Fruit fly (Drosophila melanogaster) whole organism, adult: ENCODE data around the gene lectin-24A.

Experiments
- CG12768 ChIP-seq: fragments of 200-800 bp; sonication (Bioruptor generic); optimal IDR thresholded peaks from 2 replicates; lab custom pipeline; 2017; ENCODE audit warnings: missing biosample characterization, missing genetic modification characterization, mild to moderate bottlenecking, moderate library complexity, missing genetic modification reagents
- CG33017 ChIP-seq: fragments of 200-800 bp; sonication (Bioruptor generic); optimal IDR thresholded peaks from 2 replicates; lab custom pipeline; 2018; ENCODE audit warnings: missing biosample characterization, mild to moderate bottlenecking, missing genetic modification characterization, moderate library complexity
- CG7101 ChIP-seq: fragments of 200-800 bp; sonication (Bioruptor generic); optimal IDR thresholded peaks from 2 replicates; lab custom pipeline; 2018; ENCODE audit warnings: missing biosample characterization, mild to moderate bottlenecking, missing genetic modification characterization, moderate library complexity
- Hr96 ChIP-seq: fragments of 200-800 bp; sonication (Bioruptor generic); optimal IDR thresholded peaks from 2 replicates; lab custom pipeline; 2016; ENCODE audit warnings: missing biosample characterization, missing genetic modification characterization
- Mnt ChIP-seq: fragments of 200-800 bp; sonication (Bioruptor generic); optimal IDR thresholded peaks from 2 replicates; lab custom pipeline; 2016; ENCODE audit warnings: missing biosample characterization, mild to moderate bottlenecking, missing genetic modification characterization
- bab1 ChIP-seq: fragments of 200-800 bp; sonication (Bioruptor generic); optimal IDR thresholded peaks from 3 replicates; lab custom pipeline; 2019; ENCODE audit warnings: missing biosample characterization, mild to moderate bottlenecking, missing genetic modification characterization, moderate library complexity
- cnc ChIP-seq, 2 experiments: fragments of >200 bp; optimal IDR thresholded peaks; 2 replicates each; lab custom pipeline; 2017
- kay ChIP-seq: fragments of 200-800 bp; sonication (Bioruptor generic); peaks from one replicate; lab custom pipeline; 2016; ENCODE audit warnings: missing biosample characterization, missing genetic modification characterization, borderline replicate concordance
- pad ChIP-seq: fragments of 200-800 bp; sonication (Bioruptor generic); optimal IDR thresholded peaks from 3 replicates; lab custom pipeline; 2017; ENCODE audit warnings: missing biosample characterization, missing genetic modification characterization, mild to moderate bottlenecking, moderate library complexity, missing genetic modification reagents
- tj ChIP-seq: fragments of 200-800 bp; sonication (Bioruptor generic); optimal IDR thresholded peaks from 3 replicates; lab custom pipeline; 2017; ENCODE audit warnings: missing biosample characterization, mild to moderate bottlenecking, missing genetic modification characterization, moderate library complexity

DNA sequence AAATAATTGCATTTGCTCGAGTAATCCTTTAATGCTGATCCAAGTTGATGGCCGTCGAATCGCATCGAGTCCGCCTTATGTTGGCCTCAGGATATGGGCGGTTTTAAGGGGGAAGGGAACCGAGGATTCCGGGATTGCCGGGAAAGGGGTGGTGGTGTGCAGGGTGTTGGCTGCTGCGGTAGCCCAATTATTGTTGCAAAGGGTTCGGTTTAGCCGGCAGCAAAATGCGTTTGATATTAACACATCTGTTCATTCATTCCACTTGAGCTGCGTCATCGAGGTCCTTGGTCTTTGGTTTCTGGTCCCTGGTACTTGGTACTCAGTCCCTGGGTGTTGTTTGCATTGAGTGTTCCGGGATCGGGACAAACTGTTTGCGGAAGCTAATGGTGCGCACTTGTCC, 36.2 kb downstream of the lectin-24A start:
- TF ChIP-seq Hr96 (GFP tag; lab: Kevin White, UChicago) (no peak), CG12768 (GFP tag; lab: Kevin White, UChicago) (no peak), kay (no peak), cnc (optimal IDR thresholded peaks at IDR 0.05; lab: Kevin White, UChicago) (no peak), Mnt (GFP tag; lab: Kevin White, UChicago) (no peak), CG33017 (tag; lab: Kevin White, UChicago) (no peak), CG7101 (tag; lab: Kevin White, UChicago) (no peak), tj (GFP tag; lab: Kevin White, UChicago) (no peak), pad (GFP tag; lab: Kevin White, UChicago) (no peak), bab1 (GFP tag; lab: Kevin White, UChicago) (no peak)
